Fruit fly (Drosophila melanogaster) whole organism, embryonic: ENCODE data around the gene rgn.

ENCODE experiments used
- ATbp ChIP-seq: fragments of 200-800 bp; sonication (Bioruptor generic); optimal IDR thresholded peaks from 2 replicates; lab custom pipeline; 2017; ENCODE audit warnings: missing biosample characterization, mild to moderate bottlenecking, missing genetic modification characterization, missing genetic modification reagents
- B-H1 ChIP-seq: fragments of 200-800 bp; sonication (Bioruptor generic); IDR thresholded peaks from 3 replicates; pipeline ENCODE4 v1.3.6; 2022; ENCODE audit warnings: missing biosample characterization, missing genetic modification characterization
- C15 ChIP-seq: fragments of 200-800 bp; sonication (Bioruptor generic); IDR thresholded peaks from 3 replicates; pipeline ENCODE4 v1.3.6; 2022; ENCODE audit warnings: missing biosample characterization, missing genetic modification characterization
- CG10274 ChIP-seq: fragments of 200-800 bp; sonication (Bioruptor generic); optimal IDR thresholded peaks from 3 replicates; lab custom pipeline; 2017; ENCODE audit warnings: missing biosample characterization, mild to moderate bottlenecking, missing genetic modification characterization
- CG11695 ChIP-seq: fragments of 200-800 bp; sonication (Bioruptor generic); IDR thresholded peaks from 3 replicates; pipeline ENCODE4 v1.3.6; 2022; ENCODE audit warnings: missing biosample characterization, missing genetic modification characterization
- CG13287 ChIP-seq: fragments of 200-800 bp; sonication (Bioruptor generic); IDR thresholded peaks from 2 replicates; pipeline ENCODE4 v1.3.6; 2022; ENCODE audit warnings: missing biosample characterization, missing genetic modification characterization; ENCODE audit not compliant: partially characterized antibody
- CG14710 ChIP-seq: fragments of 200-800 bp; sonication (Bioruptor generic); optimal IDR thresholded peaks from 3 replicates; lab custom pipeline; 2019; ENCODE audit warnings: missing biosample characterization, mild to moderate bottlenecking, missing genetic modification characterization, moderate library complexity
- CG14965 ChIP-seq: fragments of 200-800 bp; sonication (Bioruptor generic); optimal IDR thresholded peaks from 2 replicates; lab custom pipeline; 2016; ENCODE audit warnings: missing biosample characterization, missing genetic modification characterization, borderline replicate concordance
- CG15073 ChIP-seq: fragments of 200-800 bp; sonication (Bioruptor generic); optimal IDR thresholded peaks from 2 replicates; lab custom pipeline; 2016; ENCODE audit warnings: missing biosample characterization, missing genetic modification characterization
- CG1529 ChIP-seq: fragments of 200-800 bp; sonication (Bioruptor generic); optimal IDR thresholded peaks from 3 replicates; lab custom pipeline; 2018; ENCODE audit warnings: missing biosample characterization, missing genetic modification characterization
- CG15601 ChIP-seq: fragments of 200-800 bp; sonication (Bioruptor generic); optimal IDR thresholded peaks from 3 replicates; lab custom pipeline; 2019; ENCODE audit warnings: missing biosample characterization, mild to moderate bottlenecking, missing genetic modification characterization, moderate library complexity
- CG17359 ChIP-seq: fragments of 200-800 bp; sonication (Bioruptor generic); optimal IDR thresholded peaks from 3 replicates; lab custom pipeline; 2018; ENCODE audit warnings: missing biosample characterization, mild to moderate bottlenecking, missing genetic modification characterization, moderate library complexity
- CG4707 ChIP-seq: fragments of 200-800 bp; sonication (Bioruptor generic); optimal IDR thresholded peaks from 2 replicates; lab custom pipeline; 2018; ENCODE audit warnings: missing biosample characterization, mild to moderate bottlenecking, missing genetic modification characterization, moderate library complexity
- CG6254 ChIP-seq: fragments of 200-800 bp; sonication (Bioruptor generic); optimal IDR thresholded peaks from 3 replicates; lab custom pipeline; 2017; ENCODE audit warnings: mild to moderate bottlenecking, missing biosample characterization, missing genetic modification reagents, missing genetic modification characterization
- CG6791 ChIP-seq: fragments of 200-800 bp; sonication (Bioruptor generic); IDR thresholded peaks from 3 replicates; pipeline ENCODE4 v1.3.6; 2022; ENCODE audit warnings: missing biosample characterization, missing genetic modification characterization; ENCODE audit not compliant: partially characterized antibody
- CG8388 ChIP-seq: fragments of 200-800 bp; sonication (Bioruptor generic); optimal IDR thresholded peaks from 2 replicates; lab custom pipeline; 2019; ENCODE audit warnings: missing biosample characterization, mild to moderate bottlenecking, missing genetic modification characterization, moderate library complexity
- CG8924 ChIP-seq: fragments of 200-800 bp; optimal IDR thresholded peaks from 3 replicates; lab custom pipeline; 2019; ENCODE audit warnings: missing biosample characterization, mild to moderate bottlenecking, missing genetic modification characterization, moderate library complexity
- CG9437 ChIP-seq: fragments of 200-800 bp; sonication (Bioruptor generic); optimal IDR thresholded peaks from 2 replicates; lab custom pipeline; 2018; ENCODE audit warnings: missing biosample characterization, mild to moderate bottlenecking, missing genetic modification characterization
- CkIIα-i1 ChIP-seq: fragments of 200-800 bp; sonication (Bioruptor generic); IDR thresholded peaks from 2 replicates; pipeline ENCODE4 v1.3.6; 2022; ENCODE audit warnings: missing biosample characterization, missing genetic modification characterization
- D ChIP-seq, 2 experiments: fragments of 200-800 bp in 1 of 2; fragments of >200 bp in 1 of 2; sonication (Bioruptor generic) in 1 of 2; optimal IDR thresholded peaks; 2 replicates in 1 of 2; 3 replicates in 1 of 2; lab custom pipeline; 2017; ENCODE audit warnings: mild to moderate bottlenecking in 1 of 2, missing biosample characterization in 1 of 2, missing genetic modification characterization in 1 of 2, missing genetic modification reagents in 1 of 2
- Dip3 ChIP-seq: fragments of 200-800 bp; sonication (Bioruptor generic); optimal IDR thresholded peaks from 3 replicates; lab custom pipeline; 2016; ENCODE audit warnings: missing biosample characterization, missing genetic modification characterization
- E2f2 ChIP-seq: fragments of 200-800 bp; sonication (Bioruptor generic); IDR thresholded peaks from 2 replicates; pipeline ENCODE4 v1.3.6; 2022; ENCODE audit warnings: missing biosample characterization, missing genetic modification characterization
- Fer1 ChIP-seq: fragments of 200-800 bp; sonication (Bioruptor generic); optimal IDR thresholded peaks from 2 replicates; lab custom pipeline; 2017; ENCODE audit warnings: missing biosample characterization, mild to moderate bottlenecking, missing genetic modification characterization
- Kr ChIP-seq: fragments of 200-800 bp; sonication (Bioruptor generic); optimal IDR thresholded peaks from 2 replicates; lab custom pipeline; 2017; ENCODE audit warnings: missing biosample characterization, mild to moderate bottlenecking, missing genetic modification characterization
- Lhr ChIP-seq: fragments of 200-800 bp; sonication (Bioruptor generic); optimal IDR thresholded peaks from 3 replicates; lab custom pipeline; 2017; ENCODE audit warnings: mild to moderate bottlenecking, missing biosample characterization, missing genetic modification reagents, missing genetic modification characterization
- MTF-1 ChIP-seq: fragments of 200-800 bp; sonication (Bioruptor generic); optimal IDR thresholded peaks from 2 replicates; lab custom pipeline; 2018; ENCODE audit warnings: missing biosample characterization, mild to moderate bottlenecking, missing genetic modification characterization, borderline replicate concordance
- Meics ChIP-seq: fragments of 200-800 bp; sonication (Bioruptor generic); optimal IDR thresholded peaks from 2 replicates; lab custom pipeline; 2017; ENCODE audit warnings: missing biosample characterization, mild to moderate bottlenecking, missing genetic modification characterization
- Mes4 ChIP-seq: fragments of 200-800 bp; sonication (Bioruptor generic); optimal IDR thresholded peaks from 2 replicates; lab custom pipeline; 2016; ENCODE audit warnings: missing biosample characterization, missing genetic modification characterization
- Nf-YC ChIP-seq: fragments of 200-800 bp; optimal IDR thresholded peaks from 3 replicates; lab custom pipeline; 2019; ENCODE audit warnings: missing biosample characterization, mild to moderate bottlenecking, missing genetic modification characterization, moderate library complexity
- YL-1 ChIP-seq: fragments of 200-800 bp; sonication (Bioruptor generic); optimal IDR thresholded peaks from 3 replicates; lab custom pipeline; 2017; ENCODE audit warnings: missing biosample characterization, mild to moderate bottlenecking, missing genetic modification characterization
- abd-A ChIP-seq: fragments of 200-800 bp; sonication (Bioruptor generic); optimal IDR thresholded peaks from 3 replicates; lab custom pipeline; 2019; ENCODE audit warnings: missing biosample characterization, mild to moderate bottlenecking, missing genetic modification characterization, moderate library complexity
- cg ChIP-seq: fragments of 200-800 bp; sonication (Bioruptor generic); optimal IDR thresholded peaks from 3 replicates; lab custom pipeline; 2019; ENCODE audit warnings: missing biosample characterization, mild to moderate bottlenecking, missing genetic modification characterization, moderate library complexity
- crc ChIP-seq: fragments of 200-800 bp; sonication (Bioruptor generic); optimal IDR thresholded peaks from 2 replicates; lab custom pipeline; 2016; ENCODE audit warnings: missing biosample characterization, missing genetic modification characterization
- croc ChIP-seq: fragments of 200-800 bp; sonication (Bioruptor generic); conservative IDR thresholded peaks from 3 replicates; pipeline ENCODE4 v1.3.6; 2022; ENCODE audit warnings: missing biosample characterization, missing genetic modification characterization
- crol ChIP-seq: fragments of 200-800 bp; sonication (Bioruptor generic); IDR thresholded peaks from 2 replicates; pipeline ENCODE4 v1.3.6; 2022; ENCODE audit warnings: missing biosample characterization, missing genetic modification characterization
- dm ChIP-seq: fragments of 200-800 bp; sonication (Bioruptor generic); optimal IDR thresholded peaks from 3 replicates; lab custom pipeline; 2016; ENCODE audit warnings: missing biosample characterization, missing genetic modification characterization
- hth ChIP-seq: fragments of >200 bp; optimal IDR thresholded peaks from 2 replicates; lab custom pipeline; 2017; ENCODE audit warnings: inconsistent platforms
- oc ChIP-seq: fragments of 200-800 bp; sonication (Bioruptor generic); optimal IDR thresholded peaks from 2 replicates; lab custom pipeline; 2018; ENCODE audit warnings: missing biosample characterization, mild to moderate bottlenecking, missing genetic modification characterization, moderate library complexity
- p53 ChIP-seq: fragments of 200-800 bp; sonication (Bioruptor generic); optimal IDR thresholded peaks from 2 replicates; lab custom pipeline; 2016; ENCODE audit warnings: missing biosample characterization, missing genetic modification characterization
- pb ChIP-seq: fragments of 200-800 bp; sonication (Bioruptor generic); optimal IDR thresholded peaks from 3 replicates; lab custom pipeline; 2016; ENCODE audit warnings: missing biosample characterization, missing genetic modification characterization
- pho ChIP-seq: fragments of 200-800 bp; sonication (Bioruptor generic); optimal IDR thresholded peaks from 2 replicates; lab custom pipeline; 2016; ENCODE audit warnings: missing biosample characterization, missing genetic modification characterization
- prd ChIP-seq, 3 experiments: fragments of >200 bp in 2 of 3; fragments of 200-800 bp in 1 of 3; sonication (Bioruptor generic) in 1 of 3; optimal IDR thresholded peaks in 2 of 3; IDR thresholded peaks in 1 of 3; 2 replicates in 2 of 3; 3 replicates in 1 of 3; pipeline versions ENCODE4 v1.3.6 to Lab custom; 2017 to 2022; ENCODE audit warnings: missing biosample characterization in 1 of 3, missing genetic modification characterization in 1 of 3
- psq ChIP-seq: fragments of 200-800 bp; sonication (Bioruptor generic); optimal IDR thresholded peaks from 2 replicates; lab custom pipeline; 2017; ENCODE audit warnings: missing biosample characterization, missing genetic modification characterization
- sens ChIP-seq: fragments of 200-800 bp; sonication (Bioruptor generic); peaks from one replicate; lab custom pipeline; 2016; ENCODE audit warnings: missing biosample characterization, missing genetic modification characterization
- slbo ChIP-seq: fragments of 200-800 bp; sonication (Bioruptor generic); IDR thresholded peaks from 2 replicates; pipeline ENCODE4 v1.3.6; 2022; ENCODE audit warnings: missing biosample characterization, missing genetic modification characterization
- sna ChIP-seq: fragments of 200-800 bp; sonication (Bioruptor generic); IDR thresholded peaks from 2 replicates; pipeline ENCODE4 v1.3.6; 2022; ENCODE audit warnings: missing biosample characterization, missing genetic modification characterization; ENCODE audit not compliant: partially characterized antibody
- stwl ChIP-seq: fragments of 200-800 bp; sonication (Bioruptor generic); optimal IDR thresholded peaks from 3 replicates; lab custom pipeline; 2018; ENCODE audit warnings: missing biosample characterization, mild to moderate bottlenecking, missing genetic modification characterization, moderate library complexity
- tup ChIP-seq: fragments of 200-800 bp; sonication (Bioruptor generic); optimal IDR thresholded peaks from 2 replicates; lab custom pipeline; 2016; ENCODE audit warnings: missing biosample characterization, mild to moderate bottlenecking, missing genetic modification characterization, moderate library complexity
- usp ChIP-seq: fragments of >200 bp; optimal IDR thresholded peaks from 2 replicates; lab custom pipeline; 2017; ENCODE audit warnings: missing biosample characterization, missing genetic modification characterization

rgn gene

DNA sequence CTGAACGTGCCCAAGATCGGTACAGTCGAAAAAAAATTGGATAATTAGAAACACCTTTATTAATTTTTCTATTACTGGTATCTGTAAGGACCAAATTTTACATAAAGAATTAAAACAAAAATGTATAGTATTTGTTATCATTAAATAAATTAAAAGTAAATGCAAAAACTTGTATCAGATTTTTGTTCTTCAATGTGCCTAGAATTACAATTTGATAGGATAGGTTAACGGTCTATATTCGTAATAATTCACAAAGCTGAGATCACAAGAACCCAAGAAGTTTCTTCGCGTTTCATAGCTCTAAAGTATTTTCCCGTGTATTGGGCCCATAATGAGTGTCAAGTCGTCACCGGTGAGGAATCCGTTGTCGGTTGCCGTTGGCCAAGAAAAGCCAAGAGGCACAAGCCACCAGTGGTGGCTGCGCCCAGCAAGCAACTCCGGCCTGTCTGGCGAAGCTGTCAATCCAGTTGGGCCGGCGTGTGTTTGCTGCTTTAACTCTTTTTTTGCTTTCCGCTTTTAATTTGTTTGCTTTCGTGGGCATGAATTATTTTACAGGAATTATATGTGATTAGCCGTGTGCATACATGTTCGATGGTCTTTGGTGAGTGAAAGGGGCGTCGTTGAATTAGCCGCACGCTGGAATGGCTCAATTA is 35.7 kb downstream of the rgn start (continued):
- no peak for TF ChIP-seq CkIIα-i1 (GFP tag; lab: Robert Waterston, UW)
- TF ChIP-seq D (optimal IDR thresholded peaks at IDR 0.05; lab: Kevin White, UChicago), result no peak
- peak; percentile 43 for TF ChIP-seq D (GFP tag; optimal IDR thresholded peaks at IDR 0.05; lab: Kevin White, UChicago)
- TF ChIP-seq pb (GFP tag; lab: Kevin White, UChicago), result no peak
- TF ChIP-seq sna (GFP tag; lab: Robert Waterston, UW), result no peak
- no peak for TF ChIP-seq C15
- TF ChIP-seq CG4707 (GFP tag; lab: Kevin White, UChicago), result no peak
- peak; percentile 50 for TF ChIP-seq CG9437 (GFP tag; lab: Kevin White, UChicago)
- no peak for TF ChIP-seq Mes4
- TF ChIP-seq CG13287, result no peak
- TF ChIP-seq sens (GFP tag; lab: Kevin White, UChicago), result no peak
- TF ChIP-seq CG17359, result no peak
- TF ChIP-seq usp, result no peak
- peak; percentile 64; the same call in 2 of the 3 replicates for TF ChIP-seq CG11695 (GFP tag; lab: Robert Waterston, UW)
- TF ChIP-seq B-H1 (GFP tag; lab: Robert Waterston, UW), result no peak
- TF ChIP-seq Dip3, result no peak
- TF ChIP-seq Kr (GFP tag; lab: Kevin White, UChicago), result no peak
- peak; percentile 44; the same call in 1 of the 2 replicates for TF ChIP-seq slbo (GFP tag; lab: Robert Waterston, UW)
- TF ChIP-seq CG6254, result peak; percentile 22
- TF ChIP-seq dm, result no peak
- no peak for TF ChIP-seq Nf-YC (tag; lab: Kevin White, UChicago)
- peak; percentile 53 for TF ChIP-seq CG8388 (GFP tag; lab: Kevin White, UChicago)
- TF ChIP-seq CG8924 (tag; lab: Kevin White, UChicago), result no peak
- 0 out of 2 replicates have a peak, but pooled peaks have one; percentile 20 for TF ChIP-seq E2f2 (GFP tag; lab: Robert Waterston, UW)
- TF ChIP-seq CG15601 (tag; lab: Kevin White, UChicago), result peak; percentile 53
- TF ChIP-seq psq, result no peak
- no peak for TF ChIP-seq Lhr
- no peak for TF ChIP-seq cg (GFP tag; lab: Kevin White, UChicago)
- no peak for TF ChIP-seq hth
- no peak for TF ChIP-seq CG15073 (GFP tag; lab: Kevin White, UChicago)
- no peak for TF ChIP-seq p53 (GFP tag; lab: Kevin White, UChicago)
- no peak for TF ChIP-seq crc
- TF ChIP-seq ATbp (GFP tag; lab: Kevin White, UChicago), result peak; percentile 42
- no peak for TF ChIP-seq MTF-1 (GFP tag; lab: Kevin White, UChicago)
- no peak for TF ChIP-seq tup
- no peak for TF ChIP-seq CG6791 (GFP tag; lab: Robert Waterston, UW)
- no peak for TF ChIP-seq YL-1 (GFP tag; lab: Kevin White, UChicago)
- TF ChIP-seq croc (GFP tag; lab: Robert Waterston, UW), result no peak; the same call in none of the 3 replicates
- TF ChIP-seq Fer1 (GFP tag; lab: Kevin White, UChicago), result no peak
- TF ChIP-seq CG14710 (tag; lab: Kevin White, UChicago), result no peak
- TF ChIP-seq CG10274, result no peak
- TF ChIP-seq crol, result no peak
- peak; percentile 39 for TF ChIP-seq CG1529
- no peak for TF ChIP-seq stwl (tag; lab: Kevin White, UChicago)
- TF ChIP-seq abd-A (tag; lab: Kevin White, UChicago), result no peak
- TF ChIP-seq oc (tag; lab: Kevin White, UChicago), result peak; percentile 73
- peak; percentile 73 for TF ChIP-seq Meics
- TF ChIP-seq prd (optimal IDR thresholded peaks at IDR 0.05; lab: Kevin White, UChicago), result no peak
- peak; percentile 34; the same call in 1 of the 3 replicates for TF ChIP-seq prd (GFP tag; IDR thresholded peaks at IDR 0.05; lab: Robert Waterston, UW)
- TF ChIP-seq pho (GFP tag; lab: Kevin White, UChicago), result no peak
- no peak for TF ChIP-seq CG14965 (GFP tag; lab: Kevin White, UChicago)
